Fruit fly (Drosophila melanogaster) S2 (cell line): ENCODE results near the gene CG8136.

Source experiments
- CG8478 ChIP-seq: fragments of >200 bp; optimal IDR thresholded peaks from 2 replicates; lab custom pipeline; 2018
- CTCF ChIP-seq, 2 experiments: fragments of >200 bp; optimal IDR thresholded peaks; 2 replicates each; lab custom pipeline; 2018

dm6 chr3R:8729542-8729941 is 8.4 kb downstream of the CG8136 start, which contains the start of gene ranshi:
- no peak for TF ChIP-seq CG8478
- no peak for TF ChIP-seq CTCF (optimal IDR thresholded peaks at IDR 0.05; lab: Kevin White, UChicago)
